Fruit fly (Drosophila melanogaster): ENCODE data around the gene tut.
A peak's percentile ranks its signal among the peaks of the same experiment; 100 is the strongest.

tut gene

DNA sequence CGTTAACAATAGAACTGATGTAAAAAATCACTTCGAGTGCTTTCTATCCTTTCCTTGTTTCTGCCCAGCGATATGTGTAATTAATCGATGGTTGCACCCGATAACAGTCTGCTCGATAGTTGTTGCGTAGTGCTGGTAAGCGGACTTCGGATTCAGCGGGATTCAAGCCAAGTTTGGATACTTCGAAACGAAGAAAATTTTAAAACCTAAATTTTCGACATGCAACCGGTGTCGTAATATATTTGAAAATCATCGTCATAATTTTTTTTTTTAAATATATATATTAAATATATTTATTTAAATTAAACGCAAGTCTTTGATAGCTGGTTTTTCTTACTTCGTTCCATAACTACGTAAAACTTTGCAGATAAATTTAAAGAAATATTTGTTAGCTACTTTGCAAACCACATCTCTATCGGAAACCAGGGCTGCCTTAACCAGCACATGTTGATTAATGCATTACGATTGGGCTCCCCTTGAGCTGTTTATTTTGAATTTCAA lies 12.7 kb downstream of the tut start, which contains the start of the genes UbcE2M and Dhps:
Gene UbcE2M (minus strand): TSS at position 209 of the 501 bp plus-strand sequence.
Gene Dhps (plus strand): TSS at position 429 of the 501 bp plus-strand sequence.
- no peak for TF ChIP-seq pdm3 (GFP tag; optimal IDR thresholded peaks at IDR 0.05)
- no peak for TF ChIP-seq CG9139 (GFP tag; optimal IDR thresholded peaks at IDR 0.05)
- TF ChIP-seq fd59A (GFP tag; optimal IDR thresholded peaks at IDR 0.05), result no peak
- no peak for TF ChIP-seq CG8119 (GFP tag; IDR thresholded peaks at IDR 0.05)
- no peak for TF ChIP-seq ss (GFP tag; optimal IDR thresholded peaks at IDR 0.05)
- TF ChIP-seq dsx (GFP tag; optimal IDR thresholded peaks at IDR 0.05; ENCODE audit: poor library complexity, severe bottlenecking), result no peak
- TF ChIP-seq eg (GFP tag; IDR thresholded peaks at IDR 0.05), result peak; percentile 72; the same call in 2 of the 3 replicates
- TF ChIP-seq CG15336 (GFP tag; IDR thresholded peaks at IDR 0.05), result peak; percentile 55
- no peak for TF ChIP-seq CG6276 (GFP tag; optimal IDR thresholded peaks at IDR 0.05)
- no peak for TF ChIP-seq OdsH (GFP tag; optimal IDR thresholded peaks at IDR 0.05)
- TF ChIP-seq Met (GFP tag; optimal IDR thresholded peaks at IDR 0.05), result no peak
- TF ChIP-seq CG6854 (GFP tag; optimal IDR thresholded peaks at IDR 0.05), result no peak
- TF ChIP-seq Eip75B (GFP tag; optimal IDR thresholded peaks at IDR 0.05), result no peak
- TF ChIP-seq CG6808 (GFP tag; optimal IDR thresholded peaks at IDR 0.05), result no peak
- TF ChIP-seq CG7368 (GFP tag; optimal IDR thresholded peaks at IDR 0.05), result no peak
- peak; percentile 58 for TF ChIP-seq Blimp-1 (GFP tag; optimal IDR thresholded peaks at IDR 0.05)
- peak; percentile 60 for TF ChIP-seq CG11902 (GFP tag; optimal IDR thresholded peaks at IDR 0.05)
- TF ChIP-seq CG10669 (GFP tag; optimal IDR thresholded peaks at IDR 0.05), result no peak
- TF ChIP-seq CG4318 (GFP tag; optimal IDR thresholded peaks at IDR 0.05), result no peak
- no peak for TF ChIP-seq CG34406 (GFP tag; optimal IDR thresholded peaks at IDR 0.05)
- no peak; the same call in none of the 2 replicates for TF ChIP-seq Gug (GFP tag; IDR thresholded peaks at IDR 0.05)
- peak; percentile 65 for TF ChIP-seq Ets96B (tag; optimal IDR thresholded peaks at IDR 0.05)
- TF ChIP-seq vri (GFP tag; optimal IDR thresholded peaks at IDR 0.05), result no peak
- TF ChIP-seq CG3919 (GFP tag; optimal IDR thresholded peaks at IDR 0.05), result no peak
- peak; percentile 76 for TF ChIP-seq Sox15 (GFP tag; optimal IDR thresholded peaks at IDR 0.05)
- peak; percentile 11; the same call in 1 of the 2 replicates for TF ChIP-seq CG11294 (GFP tag; IDR thresholded peaks at IDR 0.05)
- TF ChIP-seq CG8632 (GFP tag; optimal IDR thresholded peaks at IDR 0.05), result peak; percentile 52
- TF ChIP-seq dac (GFP tag; optimal IDR thresholded peaks at IDR 0.05), result no peak
- peak; percentile 67 for TF ChIP-seq acj6 (GFP tag; optimal IDR thresholded peaks at IDR 0.05)
- peak; percentile 10 for TF ChIP-seq Eip93F (GFP tag; optimal IDR thresholded peaks at IDR 0.05)
- TF ChIP-seq Hr39 (GFP tag; optimal IDR thresholded peaks at IDR 0.05), result peak; percentile 29
- TF ChIP-seq Eip78C (GFP tag), result no peak
- peak; percentile 73 for TF ChIP-seq lz (GFP tag; optimal IDR thresholded peaks at IDR 0.05)
- TF ChIP-seq CG6792 (GFP tag; optimal IDR thresholded peaks at IDR 0.05), result peak; percentile 41
- TF ChIP-seq CG32006 (GFP tag; optimal IDR thresholded peaks at IDR 0.05), result peak; percentile 28
- peak; percentile 69 for TF ChIP-seq cyc (GFP tag; optimal IDR thresholded peaks at IDR 0.05)
- no peak for TF ChIP-seq Hr38 (GFP tag; optimal IDR thresholded peaks at IDR 0.05)
- TF ChIP-seq CG31627 (GFP tag; optimal IDR thresholded peaks at IDR 0.05), result peak; percentile 74
- no peak for TF ChIP-seq CG16779 (tag; optimal IDR thresholded peaks at IDR 0.05)
- peak; percentile 34 for TF ChIP-seq CG11762 (GFP tag; optimal IDR thresholded peaks at IDR 0.05; ENCODE audit: insufficient read depth)
- no peak for TF ChIP-seq Smox (GFP tag; optimal IDR thresholded peaks at IDR 0.05)
- no peak for TF ChIP-seq topi (GFP tag; optimal IDR thresholded peaks at IDR 0.05)
- TF ChIP-seq Sox102F (GFP tag; optimal IDR thresholded peaks at IDR 0.05), result no peak
- TF ChIP-seq CG10631 (GFP tag; optimal IDR thresholded peaks at IDR 0.05), result peak; percentile 89
- TF ChIP-seq spab (GFP tag; optimal IDR thresholded peaks at IDR 0.05), result no peak
- TF ChIP-seq salr (GFP tag; optimal IDR thresholded peaks at IDR 0.05), result peak in 1 of 2 experiments; percentile 6
- TF ChIP-seq CG8319 (GFP tag; optimal IDR thresholded peaks at IDR 0.05), result no peak
- no peak for TF ChIP-seq net (GFP tag; optimal IDR thresholded peaks at IDR 0.05)
- TF ChIP-seq achi (GFP tag; optimal IDR thresholded peaks at IDR 0.05), result peak; percentile 20
- TF ChIP-seq CG6163 (GFP tag; IDR thresholded peaks at IDR 0.05), result peak; percentile 62; the same call in 1 of the 3 replicates
- no peak for TF ChIP-seq Hr4 (GFP tag; optimal IDR thresholded peaks at IDR 0.05)
- TF ChIP-seq esn (GFP tag; optimal IDR thresholded peaks at IDR 0.05), result peak; percentile 63

Data from whole organism, prepupa.